Worm (Caenorhabditis elegans) whole organism, L1 larva: Measurements from ENCODE around the gene bus-8B.

Experiments
- aha-1 ChIP-seq: fragments of 150-350 bp; optimal IDR thresholded peaks from 2 replicates; lab custom pipeline; 2014; ENCODE audit warnings: missing biosample characterization, missing genetic modification characterization
- hlh-4 ChIP-seq: sonication (generic microtip); optimal IDR thresholded peaks from 2 replicates; lab custom pipeline; 2016; ENCODE audit warnings: mild to moderate bottlenecking, missing genetic modification characterization, missing compliant biosample characterization
- lsy-2 ChIP-seq, 2 experiments: fragments of 150-350 bp; optimal IDR thresholded peaks; 2 replicates each; lab custom pipeline; 2014; ENCODE audit warnings: missing biosample characterization in 2 of 2, missing genetic modification characterization in 2 of 2
- nhr-19 ChIP-seq: fragments of 200-800 bp; sonication (Bioruptor generic); conservative IDR thresholded peaks from 2 replicates; pipeline ENCODE4 v1.3.6; 2022; ENCODE audit warnings: missing genetic modification characterization, missing compliant biosample characterization
- nhr-47 ChIP-seq: sonication (generic microtip); optimal IDR thresholded peaks from 2 replicates; lab custom pipeline; 2016; ENCODE audit warnings: mild to moderate bottlenecking, missing genetic modification characterization, moderate library complexity, missing compliant biosample characterization
- nhr-85 ChIP-seq: sonication (generic microtip); peaks from one replicate; lab custom pipeline; 2016; ENCODE audit warnings: missing genetic modification characterization, inconsistent platforms, missing compliant biosample characterization
- nhr-90 ChIP-seq: sonication (generic microtip); optimal IDR thresholded peaks from 2 replicates; lab custom pipeline; 2016; ENCODE audit warnings: mild to moderate bottlenecking, missing genetic modification characterization, missing compliant biosample characterization; ENCODE audit not compliant: poor library complexity
- pax-3 ChIP-seq: fragments of 200-800 bp; sonication (Bioruptor generic); optimal IDR thresholded peaks from 2 replicates; lab custom pipeline; 2018; ENCODE audit warnings: mild to moderate bottlenecking, missing genetic modification characterization, moderate library complexity, missing compliant biosample characterization
- snpc-4 ChIP-seq: fragments of 150-350 bp; optimal IDR thresholded peaks from 2 replicates; lab custom pipeline; 2014; ENCODE audit warnings: missing biosample characterization, missing genetic modification characterization
- tlp-1 ChIP-seq: fragments of 150-350 bp; optimal IDR thresholded peaks from 2 replicates; lab custom pipeline; 2014; ENCODE audit warnings: missing biosample characterization, missing genetic modification characterization
- vab-15 ChIP-seq: sonication (generic microtip); optimal IDR thresholded peaks from 2 replicates; lab custom pipeline; 2017; ENCODE audit warnings: missing genotype, mild to moderate bottlenecking, missing genetic modification characterization, missing compliant biosample characterization
- zip-4 ChIP-seq: fragments of 200-800 bp; sonication (Bioruptor generic); optimal IDR thresholded peaks from 2 replicates; lab custom pipeline; 2018; ENCODE audit warnings: mild to moderate bottlenecking, missing genetic modification characterization, moderate library complexity, missing compliant biosample characterization

The bus-8B gene

ce11 chrX:5538416-5538815, 45.3 kb downstream of the bus-8B start, which contains the start of gene lgx-1:
Gene lgx-1 (minus strand): TSS chrX:5538516.
- TF ChIP-seq snpc-4 (tag; lab: Kevin White, UChicago): no peak
- TF ChIP-seq pax-3 (tag; lab: Kevin White, UChicago): no peak
- TF ChIP-seq nhr-47 (tag; lab: Kevin White, UChicago): no peak
- no peak for TF ChIP-seq nhr-85
- TF ChIP-seq nhr-19 (GFP tag; lab: Robert Waterston, UW): no peak
- no peak for TF ChIP-seq vab-15
- TF ChIP-seq zip-4: no peak
- no peak for TF ChIP-seq lsy-2 (tag; optimal IDR thresholded peaks at IDR 0.05; lab: Kevin White, UChicago)
- no peak for TF ChIP-seq nhr-90 (tag; lab: Kevin White, UChicago)

ce11 chrX:5543651-5544050, 50.5 kb downstream of the bus-8B start, which contains the start of gene C54G7.1:
Gene C54G7.1 (plus strand): TSS chrX:5543951.
- TF ChIP-seq tlp-1 (tag; lab: Kevin White, UChicago) (no peak), hlh-4 (tag; lab: Kevin White, UChicago) (no peak), aha-1 (tag; lab: Kevin White, UChicago) (no peak)
